ENCODE assay signal across 4 worm cellular contexts in the genomic region with DNA sequence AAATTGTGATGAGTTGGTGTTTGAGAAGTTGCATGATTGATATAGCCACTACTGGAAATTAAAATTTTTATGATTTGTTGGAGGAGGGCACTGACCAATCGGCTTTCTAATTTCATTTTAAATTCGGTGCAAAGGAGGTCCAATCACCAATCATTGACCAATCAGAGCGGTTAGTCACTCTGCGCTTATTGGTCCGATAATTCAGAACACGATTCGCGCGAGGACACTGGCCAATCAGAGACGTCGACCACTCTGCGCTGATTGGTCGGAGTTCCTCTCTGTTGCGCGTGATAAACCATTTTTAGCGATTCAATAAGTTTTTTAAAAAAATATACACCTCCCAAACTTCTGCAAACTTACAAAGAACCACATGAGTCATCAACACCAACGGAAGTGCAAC.
TF ChIP-seq lines count a peak whose summit lies in the region.

No protein-coding gene starts in this region.

TF ChIP-seq in whole organism, L1 larva, 84 proteins besides CTCF, POLR2A, EP300 and RAD21:
- TF ChIP-seq nhr-76 (tag; optimal IDR thresholded peaks at IDR 0.05; lab: Kevin White, UChicago) (no peak), dsc-1 (tag; optimal IDR thresholded peaks at IDR 0.05; lab: Kevin White, UChicago) (peak; percentile 10), sox-4 (tag; optimal IDR thresholded peaks at IDR 0.05; lab: Kevin White, UChicago) (no peak), fkh-4 (tag; optimal IDR thresholded peaks at IDR 0.05; lab: Kevin White, UChicago; ENCODE audit: borderline replicate concordance) (no peak), mep-1 (tag; optimal IDR thresholded peaks at IDR 0.05; lab: Kevin White, UChicago) (no peak), skn-1 (tag; optimal IDR thresholded peaks at IDR 0.05; lab: Kevin White, UChicago) (no peak), unc-130 (tag; optimal IDR thresholded peaks at IDR 0.05; lab: Kevin White, UChicago) (no peak), tbx-2 (tag; optimal IDR thresholded peaks at IDR 0.05; lab: Kevin White, UChicago) (no peak)

TF ChIP-seq in whole organism, L3 larva, 47 proteins besides CTCF, POLR2A, EP300 and RAD21:
- TF ChIP-seq ama-1 (optimal IDR thresholded peaks at IDR 0.05; lab: Kevin White, UChicago) (no peak), nhr-67 (tag; optimal IDR thresholded peaks at IDR 0.05; lab: Kevin White, UChicago) (no peak), nfya-1 (tag; optimal IDR thresholded peaks at IDR 0.05; lab: Kevin White, UChicago; ENCODE audit: insufficient read depth) (peak; percentile 62)

TF ChIP-seq in whole organism, late embryonic, 69 proteins besides CTCF, POLR2A, EP300 and RAD21:
- TF ChIP-seq hlh-13 (GFP tag; optimal IDR thresholded peaks at IDR 0.05; lab: Kevin White, UChicago) (no peak), unc-55 (GFP tag; optimal IDR thresholded peaks at IDR 0.05; lab: Kevin White, UChicago) (no peak), nfya-1 (tag; optimal IDR thresholded peaks at IDR 0.05; lab: Kevin White, UChicago) (peak; percentile 64)

TF ChIP-seq in whole organism, young adult, 124 proteins besides CTCF, POLR2A, EP300 and RAD21:
- TF ChIP-seq cebp-1 (GFP tag; IDR thresholded peaks at IDR 0.05; lab: Robert Waterston, UW): 0 out of 2 replicates have a peak, but pooled peaks have one; percentile 14
- no peak for TF ChIP-seq cebp-1 (tag; optimal IDR thresholded peaks at IDR 0.05; lab: Kevin White, UChicago)
- no peak for TF ChIP-seq cebp-2 (GFP tag; IDR thresholded peaks at IDR 0.05; lab: Robert Waterston, UW)
